Worm (Caenorhabditis elegans): ENCODE measurements around the gene ncs-5.

DNA sequence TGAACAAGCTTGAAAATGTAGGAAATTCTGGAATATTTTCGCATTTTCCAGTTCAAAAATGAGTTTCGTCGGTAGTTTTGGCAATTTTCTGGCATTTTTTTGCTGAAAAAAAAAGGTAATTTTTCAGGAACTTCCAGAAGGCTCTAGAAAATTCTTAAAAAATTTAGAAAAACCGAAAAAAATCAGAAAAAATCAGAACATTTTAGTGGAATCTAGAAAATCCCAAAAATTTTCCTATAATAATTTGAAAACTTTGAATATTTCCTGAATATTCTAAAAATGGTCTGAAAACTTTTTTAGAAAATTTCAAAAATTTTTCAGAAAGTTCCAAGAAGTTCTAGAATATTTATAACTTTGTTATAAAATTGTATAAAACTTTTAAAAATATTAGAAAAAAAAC is 32.9 kb upstream of the ncs-5 start, which contains the start of gene Y17D7B.3:
- TF ChIP-seq tag-97 (GFP tag; IDR thresholded peaks at IDR 0.05), result no peak
- no peak for TF ChIP-seq nhr-48 (tag; optimal IDR thresholded peaks at IDR 0.05)
- no peak for TF ChIP-seq nhr-28 (tag; optimal IDR thresholded peaks at IDR 0.05)

Data from whole organism, L4 larva.